Fruit fly (Drosophila melanogaster) whole organism, adult: ENCODE results near the gene Ids.
A peak's percentile ranks its signal among the peaks of the same experiment; 100 is the strongest.

Experiments
- CG11617 ChIP-seq: fragments of 200-800 bp; sonication (Bioruptor generic); optimal IDR thresholded peaks from 2 replicates; lab custom pipeline; 2017; ENCODE audit warnings: mild to moderate bottlenecking, missing biosample characterization, missing genetic modification reagents, missing genetic modification characterization
- CG12768 ChIP-seq: fragments of 200-800 bp; sonication (Bioruptor generic); optimal IDR thresholded peaks from 2 replicates; lab custom pipeline; 2017; ENCODE audit warnings: missing biosample characterization, missing genetic modification characterization, mild to moderate bottlenecking, moderate library complexity, missing genetic modification reagents
- CG14711 ChIP-seq: fragments of 200-800 bp; sonication (Bioruptor generic); optimal IDR thresholded peaks from 2 replicates; lab custom pipeline; 2018; ENCODE audit warnings: missing biosample characterization, mild to moderate bottlenecking, missing genetic modification characterization, moderate library complexity
- CG1620 ChIP-seq: fragments of 200-800 bp; sonication (Bioruptor generic); optimal IDR thresholded peaks from 2 replicates; lab custom pipeline; 2016; ENCODE audit warnings: missing biosample characterization, missing genetic modification characterization
- CG33017 ChIP-seq: fragments of 200-800 bp; sonication (Bioruptor generic); optimal IDR thresholded peaks from 2 replicates; lab custom pipeline; 2018; ENCODE audit warnings: missing biosample characterization, mild to moderate bottlenecking, missing genetic modification characterization, moderate library complexity
- CG5204 ChIP-seq: fragments of 200-800 bp; sonication (Bioruptor generic); optimal IDR thresholded peaks from 2 replicates; lab custom pipeline; 2016; ENCODE audit warnings: missing biosample characterization, missing genetic modification characterization
- CG7045 ChIP-seq: fragments of 200-800 bp; sonication (Bioruptor generic); optimal IDR thresholded peaks from 2 replicates; lab custom pipeline; 2017; ENCODE audit warnings: missing biosample characterization, mild to moderate bottlenecking, missing genetic modification characterization
- CG7101 ChIP-seq: fragments of 200-800 bp; sonication (Bioruptor generic); optimal IDR thresholded peaks from 2 replicates; lab custom pipeline; 2018; ENCODE audit warnings: missing biosample characterization, mild to moderate bottlenecking, missing genetic modification characterization, moderate library complexity
- Clk ChIP-seq: fragments of 200-800 bp; sonication (Bioruptor generic); optimal IDR thresholded peaks from 2 replicates; lab custom pipeline; 2017; ENCODE audit warnings: missing biosample characterization, missing genetic modification characterization
- Crg-1 ChIP-seq: fragments of 200-800 bp; sonication (Bioruptor generic); optimal IDR thresholded peaks from 2 replicates; lab custom pipeline; 2016; ENCODE audit warnings: missing biosample characterization, missing genetic modification characterization
- Hr96 ChIP-seq: fragments of 200-800 bp; sonication (Bioruptor generic); optimal IDR thresholded peaks from 2 replicates; lab custom pipeline; 2016; ENCODE audit warnings: missing biosample characterization, missing genetic modification characterization
- Mnt ChIP-seq: fragments of 200-800 bp; sonication (Bioruptor generic); optimal IDR thresholded peaks from 2 replicates; lab custom pipeline; 2016; ENCODE audit warnings: missing biosample characterization, mild to moderate bottlenecking, missing genetic modification characterization
- bab1 ChIP-seq: fragments of 200-800 bp; sonication (Bioruptor generic); optimal IDR thresholded peaks from 3 replicates; lab custom pipeline; 2019; ENCODE audit warnings: missing biosample characterization, mild to moderate bottlenecking, missing genetic modification characterization, moderate library complexity
- cic ChIP-seq: fragments of 200-800 bp; sonication (Bioruptor generic); optimal IDR thresholded peaks from 2 replicates; lab custom pipeline; 2017; ENCODE audit warnings: missing biosample characterization, mild to moderate bottlenecking, missing genetic modification characterization, moderate library complexity
- cnc ChIP-seq, 2 experiments: fragments of >200 bp; optimal IDR thresholded peaks; 2 replicates each; lab custom pipeline; 2017
- kay ChIP-seq: fragments of 200-800 bp; sonication (Bioruptor generic); peaks from one replicate; lab custom pipeline; 2016; ENCODE audit warnings: missing biosample characterization, missing genetic modification characterization, borderline replicate concordance
- ovo ChIP-seq: fragments of 200-800 bp; sonication (Bioruptor generic); optimal IDR thresholded peaks from 2 replicates; lab custom pipeline; 2016; ENCODE audit warnings: missing biosample characterization, missing genetic modification characterization
- pad ChIP-seq: fragments of 200-800 bp; sonication (Bioruptor generic); optimal IDR thresholded peaks from 3 replicates; lab custom pipeline; 2017; ENCODE audit warnings: missing biosample characterization, missing genetic modification characterization, mild to moderate bottlenecking, moderate library complexity, missing genetic modification reagents
- tj ChIP-seq: fragments of 200-800 bp; sonication (Bioruptor generic); optimal IDR thresholded peaks from 3 replicates; lab custom pipeline; 2017; ENCODE audit warnings: missing biosample characterization, mild to moderate bottlenecking, missing genetic modification characterization, moderate library complexity
- toe ChIP-seq: fragments of 200-800 bp; sonication (Bioruptor generic); optimal IDR thresholded peaks from 2 replicates; lab custom pipeline; 2016; ENCODE audit warnings: missing biosample characterization, missing genetic modification characterization

Gene Ids

DNA sequence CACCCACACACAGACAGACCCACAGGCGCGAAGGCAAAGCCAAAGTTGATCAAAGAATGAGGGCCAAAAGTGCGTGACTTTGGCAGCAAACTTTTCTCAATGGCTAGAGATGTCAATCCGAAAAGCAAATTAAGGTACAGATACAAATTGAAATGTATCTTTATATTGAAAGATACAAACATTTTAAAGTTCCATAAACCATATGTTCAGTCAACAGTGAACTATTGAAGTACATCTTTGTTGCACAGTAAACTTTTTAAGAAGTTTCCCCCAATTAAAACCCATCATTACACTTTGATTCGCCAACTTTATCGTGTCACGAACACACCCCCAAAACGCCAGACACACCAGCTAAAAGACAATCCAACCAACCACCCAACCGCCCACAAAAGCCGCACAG is 33.6 kb downstream of the Ids start:
- no peak for TF ChIP-seq Clk (GFP tag; lab: Kevin White, UChicago)
- no peak for TF ChIP-seq Crg-1 (GFP tag; lab: Kevin White, UChicago)
- TF ChIP-seq bab1 (GFP tag; lab: Kevin White, UChicago), result no peak
- TF ChIP-seq CG1620 (GFP tag; lab: Kevin White, UChicago), result no peak
- TF ChIP-seq CG7045, result no peak
- no peak for TF ChIP-seq tj (GFP tag; lab: Kevin White, UChicago)
- no peak for TF ChIP-seq CG12768 (GFP tag; lab: Kevin White, UChicago)
- TF ChIP-seq CG33017 (tag; lab: Kevin White, UChicago), result no peak
- no peak for TF ChIP-seq ovo (GFP tag; lab: Kevin White, UChicago)
- no peak for TF ChIP-seq CG14711 (tag; lab: Kevin White, UChicago)
- no peak for TF ChIP-seq toe (GFP tag; lab: Kevin White, UChicago)
- TF ChIP-seq kay (GFP tag; lab: Kevin White, UChicago), result no peak
- TF ChIP-seq Mnt, result no peak
- no peak for TF ChIP-seq CG5204 (GFP tag; lab: Kevin White, UChicago)

DNA sequence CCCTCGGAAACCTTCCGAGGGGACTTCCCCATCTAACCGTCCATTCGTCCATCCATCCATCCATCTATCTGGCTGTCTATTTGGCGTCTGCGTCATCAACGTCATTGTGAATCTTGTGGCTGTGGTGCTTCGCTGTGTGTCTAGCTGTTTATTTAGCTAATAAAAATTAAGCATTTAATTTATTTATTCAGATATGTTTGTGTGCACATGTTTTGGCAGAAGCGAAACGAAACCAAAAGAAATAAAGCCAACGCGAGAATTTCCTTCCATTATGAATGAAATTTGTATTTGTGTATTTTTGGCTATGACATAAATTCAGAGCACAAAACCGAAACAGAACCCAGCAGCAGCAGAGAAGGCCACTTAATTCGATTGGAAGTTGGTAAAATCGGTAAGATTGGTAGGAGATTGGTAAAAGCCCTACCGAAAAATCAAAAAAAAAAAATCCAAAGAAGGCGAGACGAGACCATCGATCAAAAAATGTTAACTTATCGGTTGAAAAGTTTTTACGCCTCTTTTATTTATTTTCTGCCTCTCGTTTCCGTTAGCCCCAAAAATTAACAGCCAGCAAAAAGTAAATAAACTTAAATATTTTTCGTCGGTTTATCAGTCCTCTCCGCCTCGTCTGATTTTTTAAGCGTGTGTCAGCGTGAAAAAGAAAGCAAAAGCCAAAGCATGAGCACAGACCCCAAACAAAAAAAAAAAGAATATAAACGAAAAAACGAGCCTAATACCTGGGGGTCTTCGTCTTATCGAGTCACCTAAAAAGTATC is 36.9 kb downstream of the Ids start:
- TF ChIP-seq CG5204 (GFP tag; lab: Kevin White, UChicago) (no peak), bab1 (GFP tag; lab: Kevin White, UChicago) (no peak), CG7101 (tag; lab: Kevin White, UChicago) (no peak), kay (GFP tag; lab: Kevin White, UChicago) (peak; percentile 59), tj (GFP tag; lab: Kevin White, UChicago) (peak; percentile 57)

DNA sequence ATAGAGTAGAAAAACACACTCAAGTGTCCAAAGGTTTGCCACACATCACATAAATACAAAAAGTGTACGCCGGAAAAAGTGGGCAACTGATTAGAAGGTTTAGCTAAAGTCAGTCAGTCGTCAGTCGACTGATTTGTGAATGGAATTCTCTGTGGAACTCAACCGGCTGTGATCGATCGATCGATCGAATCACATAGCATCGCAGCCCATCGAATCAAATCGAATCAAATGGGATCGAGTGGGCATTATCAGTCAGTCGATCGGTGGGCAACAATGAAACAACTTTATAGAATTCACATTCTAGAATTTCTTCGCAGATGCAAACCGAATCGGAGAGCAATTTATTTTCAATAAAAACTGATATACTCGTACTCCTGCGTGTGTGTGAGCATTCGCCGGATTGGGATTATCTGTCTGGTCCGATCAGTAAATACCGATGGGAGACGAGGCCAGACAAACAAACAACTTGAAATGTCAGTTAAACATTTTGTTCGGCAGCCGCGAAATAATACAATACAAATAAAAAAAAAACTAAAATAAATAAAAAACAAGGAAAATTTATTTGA is 37.6 kb downstream of the Ids start:
- TF ChIP-seq CG12768 (GFP tag; lab: Kevin White, UChicago), result no peak
- TF ChIP-seq cic (GFP tag; lab: Kevin White, UChicago), result peak; percentile 83
- no peak for TF ChIP-seq ovo (GFP tag; lab: Kevin White, UChicago)
- no peak for TF ChIP-seq tj (GFP tag; lab: Kevin White, UChicago)
- no peak for TF ChIP-seq Hr96 (GFP tag; lab: Kevin White, UChicago)
- no peak for TF ChIP-seq Crg-1 (GFP tag; lab: Kevin White, UChicago)
- peak; percentile 45 for TF ChIP-seq kay (GFP tag; lab: Kevin White, UChicago)
- no peak for TF ChIP-seq bab1 (GFP tag; lab: Kevin White, UChicago)
- TF ChIP-seq CG1620 (GFP tag; lab: Kevin White, UChicago), result no peak
- TF ChIP-seq Mnt, result no peak
- TF ChIP-seq cnc (optimal IDR thresholded peaks at IDR 0.05; lab: Kevin White, UChicago), result no peak
- no peak for TF ChIP-seq CG11617 (GFP tag; lab: Kevin White, UChicago)

DNA sequence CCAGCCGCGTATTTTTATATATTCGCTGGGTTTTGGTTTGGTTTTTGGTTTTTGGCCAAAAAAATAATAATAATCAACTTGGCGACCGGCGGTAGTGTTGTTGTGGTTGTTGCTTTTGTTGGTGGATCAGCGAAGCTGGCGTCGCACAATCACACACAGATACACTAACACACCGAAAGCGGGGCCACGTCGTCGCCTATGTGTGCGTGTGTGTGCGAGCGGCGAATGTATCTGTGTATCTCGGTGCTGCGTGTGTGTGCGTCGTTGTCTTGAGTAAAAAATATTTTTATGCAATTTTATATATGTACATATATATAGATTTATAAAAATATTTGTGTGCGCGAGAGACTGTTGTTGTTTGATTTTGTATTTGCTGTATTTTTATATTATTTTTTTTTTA is 39.1 kb downstream of the Ids start:
- TF ChIP-seq CG1620 (GFP tag; lab: Kevin White, UChicago) (no peak), CG11617 (GFP tag; lab: Kevin White, UChicago) (no peak), Mnt (peak; percentile 4), tj (GFP tag; lab: Kevin White, UChicago) (peak; percentile 25), cic (GFP tag; lab: Kevin White, UChicago) (peak; percentile 93)

DNA sequence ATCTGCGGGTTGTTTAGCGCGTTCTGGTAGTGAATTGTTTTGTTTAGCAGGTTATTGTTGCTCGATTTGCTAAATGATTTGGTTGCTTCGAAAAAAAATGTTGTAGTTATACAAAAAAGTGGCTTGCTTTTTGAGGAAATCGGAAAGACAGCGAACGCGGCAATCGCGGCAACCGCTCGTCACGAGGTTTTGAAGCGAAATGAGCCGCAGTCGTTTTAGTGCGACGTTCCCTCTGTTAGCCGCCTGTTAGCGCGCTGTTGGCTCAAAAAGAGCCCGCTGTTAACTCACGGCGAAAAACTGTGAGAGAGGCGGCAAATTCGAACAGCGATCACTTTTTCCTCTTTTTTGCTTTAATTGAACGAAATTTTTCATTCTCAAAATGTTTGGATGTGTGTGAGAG is 39.7 kb downstream of the Ids start:
- no peak for TF ChIP-seq Hr96 (GFP tag; lab: Kevin White, UChicago)
- peak; percentile 12 for TF ChIP-seq bab1 (GFP tag; lab: Kevin White, UChicago)
- TF ChIP-seq cic (GFP tag; lab: Kevin White, UChicago), result no peak
- TF ChIP-seq CG11617 (GFP tag; lab: Kevin White, UChicago), result no peak
- no peak for TF ChIP-seq Crg-1 (GFP tag; lab: Kevin White, UChicago)
- TF ChIP-seq kay (GFP tag; lab: Kevin White, UChicago), result peak; percentile 75
- TF ChIP-seq pad (GFP tag; lab: Kevin White, UChicago), result no peak
- TF ChIP-seq toe (GFP tag; lab: Kevin White, UChicago), result peak; percentile 5

DNA sequence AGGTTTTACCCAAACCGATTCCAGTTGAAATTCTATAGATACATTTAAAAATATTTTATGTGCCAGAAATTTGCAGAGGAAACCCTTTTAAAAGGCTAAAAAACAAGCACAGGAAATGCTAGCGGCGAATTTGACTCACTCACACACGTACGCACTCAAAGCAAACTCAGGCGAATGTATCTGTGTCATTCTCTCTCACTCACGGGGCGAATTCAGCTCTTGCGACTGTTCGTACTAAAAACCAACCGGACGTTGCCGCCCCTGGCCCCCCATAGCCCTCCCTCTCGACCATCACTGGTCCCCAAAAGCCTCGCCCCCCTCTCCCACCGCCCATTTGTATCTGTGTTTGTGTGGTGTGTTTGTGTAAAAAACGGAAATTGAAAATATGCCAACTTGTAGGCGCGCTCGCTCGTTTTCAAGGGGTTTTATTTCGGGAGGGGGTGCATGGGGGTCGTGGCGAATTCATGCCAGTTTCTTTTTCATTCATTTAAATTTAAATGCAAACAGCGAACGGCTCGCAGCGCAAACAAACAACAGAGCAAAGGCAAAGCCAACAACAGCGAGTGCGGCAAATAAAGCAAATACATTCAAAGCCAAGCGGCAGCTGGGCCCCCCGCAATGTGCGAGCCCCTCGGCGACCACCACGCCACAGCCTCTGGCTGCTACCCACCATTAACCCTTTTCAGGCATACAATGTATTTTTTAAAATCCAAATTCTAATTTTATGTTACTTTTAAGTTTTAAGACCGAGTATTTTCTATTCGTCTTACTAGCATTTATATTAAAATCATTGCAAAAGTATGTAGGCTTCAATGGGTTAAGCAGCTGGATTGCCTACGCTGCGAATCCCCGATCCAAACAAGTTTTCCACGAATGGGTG is 40.4 kb downstream of the Ids start:
- TF ChIP-seq pad (GFP tag; lab: Kevin White, UChicago) (peak; percentile 80), Crg-1 (GFP tag; lab: Kevin White, UChicago) (peak; percentile 78), CG1620 (GFP tag; lab: Kevin White, UChicago) (no peak), CG33017 (tag; lab: Kevin White, UChicago) (peak; percentile 75), kay (GFP tag; lab: Kevin White, UChicago) (no peak), CG12768 (GFP tag; lab: Kevin White, UChicago) (peak; percentile 86), Hr96 (GFP tag; lab: Kevin White, UChicago) (peak; percentile 10), CG7045 (peak; percentile 72), ovo (GFP tag; lab: Kevin White, UChicago) (peak; percentile 79), Clk (GFP tag; lab: Kevin White, UChicago) (peak; percentile 17), CG14711 (tag; lab: Kevin White, UChicago) (peak; percentile 70), Mnt (peak; percentile 48), bab1 (GFP tag; lab: Kevin White, UChicago) (no peak), CG7101 (tag; lab: Kevin White, UChicago) (peak; percentile 65), CG11617 (GFP tag; lab: Kevin White, UChicago) (peak; percentile 81), cnc (optimal IDR thresholded peaks at IDR 0.05; lab: Kevin White, UChicago) (no peak), cic (GFP tag; lab: Kevin White, UChicago) (peak; percentile 100), toe (GFP tag; lab: Kevin White, UChicago) (peak; percentile 22), CG5204 (GFP tag; lab: Kevin White, UChicago) (peak; percentile 71), tj (GFP tag; lab: Kevin White, UChicago) (peak; percentile 88)
